Worm (Caenorhabditis elegans) whole organism, L2 larva: ENCODE data around the gene F21C10.18.

Source experiments
- aly-2 ChIP-seq: fragments of 150-350 bp; optimal IDR thresholded peaks from 2 replicates; lab custom pipeline; 2014; ENCODE audit warnings: missing biosample characterization, missing genetic modification characterization
- blmp-1 ChIP-seq: sonication (generic microtip); optimal IDR thresholded peaks from 2 replicates; lab custom pipeline; 2017; ENCODE audit warnings: missing genetic modification characterization, mild to moderate bottlenecking, missing compliant biosample characterization, antibody characterized with exemption, moderate library complexity; ENCODE audit not compliant: insufficient read depth
- egl-27 ChIP-seq: sonication (generic microtip); optimal IDR thresholded peaks from 3 replicates; lab custom pipeline; 2017; ENCODE audit warnings: missing biosample characterization, missing genetic modification reagents, missing genetic modification characterization
- mbf-1 ChIP-seq: sonication (generic microtip); optimal IDR thresholded peaks from 2 replicates; lab custom pipeline; 2017; ENCODE audit warnings: missing biosample characterization, missing genetic modification characterization
- nhr-12 ChIP-seq: fragments of 150-350 bp; optimal IDR thresholded peaks from 2 replicates; lab custom pipeline; 2014; ENCODE audit warnings: missing biosample characterization, missing genetic modification characterization
- nhr-6 ChIP-seq: fragments of 150-350 bp; optimal IDR thresholded peaks from 2 replicates; lab custom pipeline; 2014; ENCODE audit warnings: missing biosample characterization, missing genetic modification characterization
- nhr-77 ChIP-seq: fragments of 150-350 bp; optimal IDR thresholded peaks from 2 replicates; lab custom pipeline; 2014; ENCODE audit warnings: missing biosample characterization, missing genetic modification characterization
- sem-4 ChIP-seq: fragments of 150-350 bp; optimal IDR thresholded peaks from 2 replicates; lab custom pipeline; 2014; ENCODE audit warnings: missing biosample characterization, missing genetic modification reagents, missing genetic modification characterization
- skn-1 ChIP-seq: sonication (generic microtip); optimal IDR thresholded peaks from 2 replicates; lab custom pipeline; 2017; ENCODE audit warnings: missing biosample characterization, missing genetic modification characterization
- unc-39 ChIP-seq: fragments of 150-350 bp; optimal IDR thresholded peaks from 2 replicates; lab custom pipeline; 2014; ENCODE audit warnings: missing biosample characterization, missing genetic modification characterization
- unc-62 ChIP-seq: fragments of 150-350 bp; optimal IDR thresholded peaks from 2 replicates; lab custom pipeline; 2014; ENCODE audit warnings: missing biosample characterization, missing genetic modification reagents, missing genetic modification characterization
- zag-1 ChIP-seq: fragments of 150-350 bp; optimal IDR thresholded peaks from 2 replicates; lab custom pipeline; 2014; ENCODE audit warnings: missing biosample characterization, missing genetic modification characterization

- TF ChIP-seq blmp-1, result no peak
- no peak for TF ChIP-seq unc-39 (tag; lab: Kevin White, UChicago)
- no peak for TF ChIP-seq aly-2 (tag; lab: Kevin White, UChicago)
- TF ChIP-seq sem-4 (tag; lab: Kevin White, UChicago), result no peak
- no peak for TF ChIP-seq egl-27 (tag; lab: Kevin White, UChicago)
- TF ChIP-seq nhr-6 (tag; lab: Kevin White, UChicago), result no peak
- TF ChIP-seq unc-62 (GFP tag; lab: Kevin White, UChicago), result no peak
- TF ChIP-seq skn-1 (tag; lab: Kevin White, UChicago), result no peak
- no peak for TF ChIP-seq zag-1
- no peak for TF ChIP-seq mbf-1
- TF ChIP-seq nhr-12, result no peak
- no peak for TF ChIP-seq nhr-77 (tag; lab: Kevin White, UChicago)
Observed at ce11 chrV:9067678-9068077, 40.6 kb upstream of the F21C10.18 start, which contains the start of gene fip-2.
